Fruit fly (Drosophila melanogaster): ENCODE data around the gene CG42588.

CG42588 gene

DNA sequence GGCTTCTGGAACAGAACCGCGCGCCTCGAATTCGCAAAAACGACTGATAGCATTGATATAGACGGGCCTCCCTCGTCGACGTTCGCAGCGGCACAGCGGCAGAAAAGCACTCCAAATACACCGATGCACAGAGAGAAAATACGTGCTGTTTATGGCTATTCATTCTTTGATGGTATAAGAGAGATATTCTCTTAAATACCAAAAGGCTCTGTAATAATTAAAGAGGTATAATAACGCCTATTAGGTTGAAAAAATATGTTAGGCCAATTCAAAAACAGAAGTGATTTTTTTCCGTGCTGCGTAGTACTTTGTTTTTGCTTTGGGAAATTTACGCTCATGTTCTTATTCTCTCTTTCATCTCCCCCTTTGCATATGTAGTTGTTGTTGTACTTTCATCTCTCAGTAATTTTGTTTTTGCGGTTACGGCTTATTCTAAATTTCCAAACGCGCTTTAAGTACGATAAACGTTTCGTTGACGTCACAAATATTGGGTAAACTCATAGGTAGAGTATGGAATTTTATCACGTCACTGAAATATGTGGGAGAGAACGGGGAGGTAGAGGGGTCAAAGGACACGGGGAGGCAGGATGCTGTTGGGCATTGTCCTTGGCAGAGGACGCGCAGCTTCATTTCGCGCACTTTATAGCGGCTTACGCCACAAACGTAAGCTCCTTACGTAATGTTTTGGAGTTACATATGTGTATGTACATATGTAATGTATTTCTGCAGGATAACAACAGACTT lies 29.2 kb downstream of the CG42588 start, which contains the start of gene nebu (continued):
- TF ChIP-seq Drgx (GFP tag; IDR thresholded peaks at IDR 0.05) (peak; percentile 97), CG7357 (GFP tag; IDR thresholded peaks at IDR 0.05) (peak; percentile 88), CG10979 (tag; optimal IDR thresholded peaks at IDR 0.05) (peak; percentile 86), sr (GFP tag; IDR thresholded peaks at IDR 0.05) (no peak; the same call in 2 of the 3 replicates), Max (GFP tag; optimal IDR thresholded peaks at IDR 0.05) (peak; percentile 94), p53 (GFP tag; optimal IDR thresholded peaks at IDR 0.05) (peak; percentile 90), CG11398 (GFP tag; optimal IDR thresholded peaks at IDR 0.05) (peak; percentile 90), NC2β (GFP tag; optimal IDR thresholded peaks at IDR 0.05) (peak; percentile 90), CG18764 (GFP tag; optimal IDR thresholded peaks at IDR 0.05) (peak; percentile 90), inv (GFP tag; IDR thresholded peaks at IDR 0.05; ENCODE audit: partially characterized antibody) (no peak), run (tag; optimal IDR thresholded peaks at IDR 0.05) (peak; percentile 84), lola (GFP tag; optimal IDR thresholded peaks at IDR 0.05) (peak in 1 of 3 experiments; percentile 71), CG12769 (tag; optimal IDR thresholded peaks at IDR 0.05) (peak; percentile 98), fd64A (GFP tag; optimal IDR thresholded peaks at IDR 0.05) (peak; percentile 48), CG8765 (GFP tag; IDR thresholded peaks at IDR 0.05) (no peak), D19A (tag; optimal IDR thresholded peaks at IDR 0.05) (peak; percentile 88), Camta (GFP tag; optimal IDR thresholded peaks at IDR 0.05) (peak; percentile 90), crc (GFP tag; optimal IDR thresholded peaks at IDR 0.05) (peak; percentile 95), Tbp (GFP tag; optimal IDR thresholded peaks at IDR 0.05) (no peak), MESR4 (GFP tag; optimal IDR thresholded peaks at IDR 0.05) (peak; percentile 56), CG3407 (GFP tag; optimal IDR thresholded peaks at IDR 0.05) (peak; percentile 78), az2 (GFP tag; optimal IDR thresholded peaks at IDR 0.05) (peak; percentile 93), pan (optimal IDR thresholded peaks at IDR 0.05) (no peak), pan (GFP tag; optimal IDR thresholded peaks at IDR 0.05 in 1 of 2, IDR thresholded peaks at IDR 0.05 in 1 of 2) (peak in 1 of 2 experiments; percentile 97), gce (GFP tag; IDR thresholded peaks at IDR 0.05) (peak; percentile 92; the same call in 2 of the 3 replicates), CG2678 (tag; optimal IDR thresholded peaks at IDR 0.05) (peak; percentile 97), CG31224 (GFP tag; IDR thresholded peaks at IDR 0.05) (peak; percentile 95), exex (tag; optimal IDR thresholded peaks at IDR 0.05) (peak; percentile 83), onecut (GFP tag; IDR thresholded peaks at IDR 0.05) (peak; percentile 88), shn (GFP tag; optimal IDR thresholded peaks at IDR 0.05) (peak; percentile 93), pho (GFP tag; optimal IDR thresholded peaks at IDR 0.05) (peak; percentile 99), CoRest (tag; optimal IDR thresholded peaks at IDR 0.05) (peak; percentile 94), Atf6 (GFP tag; IDR thresholded peaks at IDR 0.05) (peak; percentile 99), lmd (GFP tag; IDR thresholded peaks at IDR 0.05) (peak; percentile 97; the same call in 1 of the 2 replicates), CkIIα-i1 (GFP tag; IDR thresholded peaks at IDR 0.05) (peak; percentile 88; the same call in 1 of the 2 replicates), CG1233 (GFP tag; optimal IDR thresholded peaks at IDR 0.05) (peak; percentile 89), Vsx1 (GFP tag; optimal IDR thresholded peaks at IDR 0.05) (peak; percentile 87), CG11247 (GFP tag; IDR thresholded peaks at IDR 0.05) (peak; percentile 96), CG31441 (GFP tag; IDR thresholded peaks at IDR 0.05) (peak; percentile 94), CG7839 (tag; optimal IDR thresholded peaks at IDR 0.05) (peak; percentile 97), salm (tag; optimal IDR thresholded peaks at IDR 0.05) (peak; percentile 84), CG14965 (GFP tag; optimal IDR thresholded peaks at IDR 0.05; ENCODE audit: borderline replicate concordance) (peak; percentile 81), CG15011 (GFP tag; optimal IDR thresholded peaks at IDR 0.05) (peak; percentile 91), CG11695 (GFP tag; IDR thresholded peaks at IDR 0.05) (peak; percentile 96), CG9437 (GFP tag; optimal IDR thresholded peaks at IDR 0.05) (peak; percentile 95), Pdp1 (GFP tag; optimal IDR thresholded peaks at IDR 0.05) (peak; percentile 92 to 97), schlank (tag; optimal IDR thresholded peaks at IDR 0.05) (peak; percentile 96), Elba2 (GFP tag; optimal IDR thresholded peaks at IDR 0.05) (peak; percentile 51), CG13894 (tag; optimal IDR thresholded peaks at IDR 0.05) (peak; percentile 98)
